Fruit fly (Drosophila melanogaster) whole organism, embryonic: ENCODE results near the gene CG17321.

Experiments used
- CG12391 ChIP-seq: fragments of 200-800 bp; sonication (Bioruptor generic); optimal IDR thresholded peaks from 3 replicates; lab custom pipeline; 2018; ENCODE audit warnings: missing biosample characterization, mild to moderate bottlenecking, missing genetic modification characterization, moderate library complexity
- CG12769 ChIP-seq: fragments of 200-800 bp; sonication (Bioruptor generic); optimal IDR thresholded peaks from 2 replicates; lab custom pipeline; 2019; ENCODE audit warnings: missing biosample characterization, mild to moderate bottlenecking, missing genetic modification characterization, moderate library complexity
- CG14860 ChIP-seq: fragments of 200-800 bp; sonication (Bioruptor generic); IDR thresholded peaks from 3 replicates; pipeline ENCODE4 v1.3.6; 2022; ENCODE audit warnings: missing biosample characterization, missing genetic modification characterization; ENCODE audit not compliant: partially characterized antibody
- CG18011 ChIP-seq: fragments of 200-800 bp; sonication (Bioruptor generic); optimal IDR thresholded peaks from 2 replicates; lab custom pipeline; 2017; ENCODE audit warnings: missing biosample characterization, missing genetic modification characterization, mild to moderate bottlenecking, moderate library complexity, missing genotype
- CG18262 ChIP-seq: fragments of 200-800 bp; optimal IDR thresholded peaks from 3 replicates; lab custom pipeline; 2019; ENCODE audit warnings: missing biosample characterization, mild to moderate bottlenecking, missing genetic modification characterization, moderate library complexity
- CG2678 ChIP-seq: fragments of 200-800 bp; sonication (Bioruptor generic); optimal IDR thresholded peaks from 3 replicates; lab custom pipeline; 2019; ENCODE audit warnings: missing biosample characterization, mild to moderate bottlenecking, missing genetic modification characterization, moderate library complexity
- CG30403 ChIP-seq: fragments of 200-800 bp; sonication (Bioruptor generic); optimal IDR thresholded peaks from 3 replicates; lab custom pipeline; 2016; ENCODE audit warnings: missing biosample characterization, missing genetic modification characterization
- CG4282 ChIP-seq: fragments of 200-800 bp; sonication (Bioruptor generic); optimal IDR thresholded peaks from 2 replicates; lab custom pipeline; 2016; ENCODE audit warnings: missing biosample characterization, missing genetic modification characterization
- CG4854 ChIP-seq: fragments of 200-800 bp; sonication (Bioruptor generic); optimal IDR thresholded peaks from 2 replicates; lab custom pipeline; 2016; ENCODE audit warnings: missing biosample characterization, missing genetic modification characterization, inconsistent platforms
- CG7556 ChIP-seq: fragments of 200-800 bp; sonication (Bioruptor generic); optimal IDR thresholded peaks from 2 replicates; lab custom pipeline; 2017; ENCODE audit warnings: missing biosample characterization, mild to moderate bottlenecking, missing genetic modification characterization
- CG7839 ChIP-seq: fragments of 200-800 bp; sonication (Bioruptor generic); optimal IDR thresholded peaks from 3 replicates; lab custom pipeline; 2018; ENCODE audit warnings: missing biosample characterization, mild to moderate bottlenecking, missing genetic modification characterization, moderate library complexity
- Camta ChIP-seq: fragments of 200-800 bp; sonication (Bioruptor generic); optimal IDR thresholded peaks from 2 replicates; lab custom pipeline; 2016; ENCODE audit warnings: missing biosample characterization, missing genetic modification characterization
- CoRest ChIP-seq: fragments of 200-800 bp; sonication (Bioruptor generic); optimal IDR thresholded peaks from 3 replicates; lab custom pipeline; 2018; ENCODE audit warnings: missing biosample characterization, mild to moderate bottlenecking, missing genetic modification characterization, moderate library complexity
- D ChIP-seq, 2 experiments: fragments of 200-800 bp in 1 of 2; fragments of >200 bp in 1 of 2; sonication (Bioruptor generic) in 1 of 2; optimal IDR thresholded peaks; 2 replicates in 1 of 2; 3 replicates in 1 of 2; lab custom pipeline; 2017; ENCODE audit warnings: mild to moderate bottlenecking in 1 of 2, missing biosample characterization in 1 of 2, missing genetic modification characterization in 1 of 2, missing genetic modification reagents in 1 of 2
- D19B ChIP-seq: fragments of 200-800 bp; sonication (Bioruptor generic); optimal IDR thresholded peaks from 2 replicates; lab custom pipeline; 2017; ENCODE audit warnings: missing biosample characterization, mild to moderate bottlenecking, missing genetic modification characterization
- HLH4C ChIP-seq: fragments of 200-800 bp; sonication (Bioruptor generic); IDR thresholded peaks from 3 replicates; pipeline ENCODE4 v1.3.6; 2022; ENCODE audit warnings: missing biosample characterization, missing genetic modification characterization; ENCODE audit not compliant: partially characterized antibody
- Hey ChIP-seq: fragments of 200-800 bp; sonication (Bioruptor generic); optimal IDR thresholded peaks from 3 replicates; lab custom pipeline; 2018; ENCODE audit warnings: missing biosample characterization, mild to moderate bottlenecking, missing genetic modification characterization
- Hmr ChIP-seq: fragments of 200-800 bp; sonication (Bioruptor generic); optimal IDR thresholded peaks from 3 replicates; lab custom pipeline; 2017; ENCODE audit warnings: mild to moderate bottlenecking, missing biosample characterization, missing genetic modification reagents, missing genetic modification characterization
- Hr51 ChIP-seq, 2 experiments: fragments of 200-800 bp; sonication (Bioruptor generic); optimal IDR thresholded peaks; 2 replicates in 1 of 2; 3 replicates in 1 of 2; lab custom pipeline; 2016 to 2018; ENCODE audit warnings: missing biosample characterization in 2 of 2, missing genetic modification characterization in 2 of 2, mild to moderate bottlenecking in 1 of 2, moderate library complexity in 1 of 2
- NC2β ChIP-seq: fragments of 200-800 bp; sonication (Bioruptor generic); optimal IDR thresholded peaks from 2 replicates; lab custom pipeline; 2016; ENCODE audit warnings: missing biosample characterization, missing genetic modification characterization
- Ptx1 ChIP-seq: fragments of 200-800 bp; sonication (Bioruptor generic); IDR thresholded peaks from 2 replicates; pipeline ENCODE4 v1.3.6; 2022; ENCODE audit warnings: missing biosample characterization, missing genetic modification characterization
- ac ChIP-seq: fragments of 200-800 bp; sonication (Bioruptor generic); optimal IDR thresholded peaks from 3 replicates; lab custom pipeline; 2017; ENCODE audit warnings: missing biosample characterization, mild to moderate bottlenecking, missing genetic modification characterization
- chif ChIP-seq, 2 experiments: fragments of 200-800 bp; sonication (Bioruptor generic); optimal IDR thresholded peaks; 3 replicates each; lab custom pipeline; 2016; ENCODE audit warnings: missing biosample characterization in 2 of 2, missing genetic modification characterization in 2 of 2
- chinmo ChIP-seq: fragments of 200-800 bp; sonication (Bioruptor generic); IDR thresholded peaks from 4 replicates; pipeline ENCODE4 v1.3.6; 2022; ENCODE audit warnings: missing biosample characterization, missing genetic modification characterization; ENCODE audit not compliant: partially characterized antibody
- crol ChIP-seq: fragments of 200-800 bp; sonication (Bioruptor generic); IDR thresholded peaks from 2 replicates; pipeline ENCODE4 v1.3.6; 2022; ENCODE audit warnings: missing biosample characterization, missing genetic modification characterization
- dmrt99B ChIP-seq: fragments of 200-800 bp; sonication (Bioruptor generic); optimal IDR thresholded peaks from 2 replicates; lab custom pipeline; 2018; ENCODE audit warnings: missing biosample characterization, mild to moderate bottlenecking, missing genetic modification characterization, moderate library complexity
- dpn ChIP-seq, 2 experiments: fragments of 200-800 bp; sonication (Bioruptor generic); optimal IDR thresholded peaks; 3 replicates each; lab custom pipeline; 2016; ENCODE audit warnings: missing biosample characterization in 2 of 2, missing genetic modification characterization in 2 of 2
- dysf ChIP-seq: fragments of 200-800 bp; sonication (Bioruptor generic); IDR thresholded peaks from 3 replicates; pipeline ENCODE4 v1.3.6; 2022; ENCODE audit warnings: missing biosample characterization, missing genetic modification characterization
- grau ChIP-seq: fragments of 200-800 bp; optimal IDR thresholded peaks from 3 replicates; lab custom pipeline; 2019; ENCODE audit warnings: missing biosample characterization, mild to moderate bottlenecking, missing genetic modification characterization, moderate library complexity
- gsb-n ChIP-seq: fragments of 200-800 bp; sonication (Bioruptor generic); optimal IDR thresholded peaks from 3 replicates; lab custom pipeline; 2018; ENCODE audit warnings: missing biosample characterization, mild to moderate bottlenecking, missing genetic modification characterization
- ind ChIP-seq: fragments of 200-800 bp; sonication (Bioruptor generic); optimal IDR thresholded peaks from 3 replicates; lab custom pipeline; 2016; ENCODE audit warnings: missing biosample characterization, missing genetic modification characterization
- klu ChIP-seq: fragments of 200-800 bp; sonication (Bioruptor generic); IDR thresholded peaks from 2 replicates; pipeline ENCODE4 v1.3.6; 2022; ENCODE audit warnings: missing biosample characterization, missing genetic modification characterization
- oc ChIP-seq: fragments of 200-800 bp; sonication (Bioruptor generic); optimal IDR thresholded peaks from 2 replicates; lab custom pipeline; 2018; ENCODE audit warnings: missing biosample characterization, mild to moderate bottlenecking, missing genetic modification characterization, moderate library complexity
- p53 ChIP-seq: fragments of 200-800 bp; sonication (Bioruptor generic); optimal IDR thresholded peaks from 2 replicates; lab custom pipeline; 2016; ENCODE audit warnings: missing biosample characterization, missing genetic modification characterization
- prd ChIP-seq, 3 experiments: fragments of >200 bp in 2 of 3; fragments of 200-800 bp in 1 of 3; sonication (Bioruptor generic) in 1 of 3; optimal IDR thresholded peaks in 2 of 3; IDR thresholded peaks in 1 of 3; 2 replicates in 2 of 3; 3 replicates in 1 of 3; pipeline versions ENCODE4 v1.3.6 to Lab custom; 2017 to 2022; ENCODE audit warnings: missing biosample characterization in 1 of 3, missing genetic modification characterization in 1 of 3
- pros ChIP-seq: fragments of 200-800 bp; sonication (Bioruptor generic); optimal IDR thresholded peaks from 3 replicates; lab custom pipeline; 2019; ENCODE audit warnings: missing biosample characterization, mild to moderate bottlenecking, missing genetic modification characterization, moderate library complexity
- repo ChIP-seq: fragments of 200-800 bp; sonication (Bioruptor generic); optimal IDR thresholded peaks from 2 replicates; lab custom pipeline; 2016; ENCODE audit warnings: missing biosample characterization, missing genetic modification characterization
- row ChIP-seq: fragments of 200-800 bp; sonication (Bioruptor generic); IDR thresholded peaks from 3 replicates; pipeline ENCODE4 v1.3.6; 2022; ENCODE audit warnings: missing biosample characterization, missing genetic modification characterization
- sens ChIP-seq: fragments of 200-800 bp; sonication (Bioruptor generic); peaks from one replicate; lab custom pipeline; 2016; ENCODE audit warnings: missing biosample characterization, missing genetic modification characterization
- sob ChIP-seq: fragments of 200-800 bp; sonication (Bioruptor generic); IDR thresholded peaks from 2 replicates; pipeline ENCODE4 v1.3.6; 2022; ENCODE audit warnings: missing biosample characterization, missing genetic modification characterization
- ssp ChIP-seq: fragments of 200-800 bp; sonication (Bioruptor generic); IDR thresholded peaks from 2 replicates; pipeline ENCODE4 v1.3.6; 2022; ENCODE audit warnings: missing biosample characterization, missing genetic modification characterization
- tio ChIP-seq: fragments of 200-800 bp; sonication (Bioruptor generic); optimal IDR thresholded peaks from 2 replicates; lab custom pipeline; 2017; ENCODE audit warnings: missing biosample characterization, missing genetic modification characterization, inconsistent platforms
- vvl ChIP-seq: fragments of 200-800 bp; sonication (Bioruptor generic); IDR thresholded peaks from 2 replicates; pipeline ENCODE4 v1.3.6; 2022; ENCODE audit warnings: missing biosample characterization, missing genetic modification characterization
- zfh1 ChIP-seq: fragments of 200-800 bp; sonication (Bioruptor generic); IDR thresholded peaks from 3 replicates; pipeline ENCODE4 v1.3.6; 2022; ENCODE audit warnings: missing biosample characterization, missing genetic modification characterization

Gene CG17321

DNA sequence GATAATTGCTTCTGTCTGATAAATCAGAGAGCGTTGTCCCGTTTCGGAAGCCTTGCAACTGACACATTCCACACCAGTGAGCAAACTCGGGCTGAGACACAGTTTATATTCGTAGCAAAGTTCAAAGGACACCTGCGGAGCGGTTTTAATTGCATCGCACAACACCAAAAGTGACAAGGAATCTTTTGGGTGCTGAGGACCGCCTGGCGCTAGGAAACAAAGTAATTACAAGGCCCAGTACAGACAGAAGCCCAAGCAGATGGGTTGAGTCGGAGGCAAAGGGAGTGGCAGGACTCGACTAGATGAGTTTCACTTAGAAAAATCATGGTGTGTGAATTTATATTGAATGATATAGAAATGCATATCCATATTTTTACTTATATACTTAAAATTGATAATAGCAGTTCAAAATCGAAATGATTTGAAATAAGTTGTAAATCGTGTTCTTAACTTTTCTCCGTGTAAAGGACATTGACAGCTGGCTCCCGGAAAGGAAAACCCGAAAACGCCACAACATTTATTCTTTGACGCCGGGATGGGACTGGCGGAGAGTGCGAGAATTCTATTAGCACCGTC is 36.1 kb upstream of the CG17321 start (continued):
- TF ChIP-seq sens (GFP tag; lab: Kevin White, UChicago) (peak; percentile 65), D (optimal IDR thresholded peaks at IDR 0.05; lab: Kevin White, UChicago) (no peak), D (GFP tag; optimal IDR thresholded peaks at IDR 0.05; lab: Kevin White, UChicago) (peak; percentile 10), CG30403 (GFP tag; lab: Kevin White, UChicago) (peak; percentile 31), dysf (GFP tag; lab: Robert Waterston, UW) (peak; percentile 24; the same call in 1 of the 3 replicates), chif (GFP tag; optimal IDR thresholded peaks at IDR 0.05; lab: Kevin White, UChicago) (peak in 1 of 2 experiments; percentile 10), sob (0 out of 2 replicates have a peak, but pooled peaks have one; percentile 10), row (peak; percentile 60; the same call in 2 of the 3 replicates), dmrt99B (peak; percentile 46), prd (optimal IDR thresholded peaks at IDR 0.05; lab: Kevin White, UChicago) (no peak), prd (GFP tag; IDR thresholded peaks at IDR 0.05; lab: Robert Waterston, UW) (peak; percentile 87), zfh1 (GFP tag; lab: Robert Waterston, UW) (peak; percentile 67), repo (GFP tag; lab: Kevin White, UChicago) (no peak), ind (GFP tag; lab: Kevin White, UChicago) (no peak), ac (GFP tag; lab: Kevin White, UChicago) (peak; percentile 4), Hmr (GFP tag; lab: Kevin White, UChicago) (peak; percentile 13), ssp (peak; percentile 28; the same call in 1 of the 2 replicates), tio (GFP tag; lab: Kevin White, UChicago) (no peak), vvl (GFP tag; lab: Robert Waterston, UW) (peak; percentile 16; the same call in 1 of the 2 replicates), CG12391 (tag; lab: Kevin White, UChicago) (peak; percentile 30)

dm6 chr2L:18809486-18809885 is 35.5 kb upstream of the CG17321 start:
- TF ChIP-seq oc (tag; lab: Kevin White, UChicago) = peak; percentile 17
- TF ChIP-seq Hey (tag; lab: Kevin White, UChicago) = peak; percentile 62
- no peak for TF ChIP-seq p53 (GFP tag; lab: Kevin White, UChicago)
- TF ChIP-seq pros (GFP tag; lab: Kevin White, UChicago) = peak; percentile 10
- TF ChIP-seq gsb-n = peak; percentile 67

DNA sequence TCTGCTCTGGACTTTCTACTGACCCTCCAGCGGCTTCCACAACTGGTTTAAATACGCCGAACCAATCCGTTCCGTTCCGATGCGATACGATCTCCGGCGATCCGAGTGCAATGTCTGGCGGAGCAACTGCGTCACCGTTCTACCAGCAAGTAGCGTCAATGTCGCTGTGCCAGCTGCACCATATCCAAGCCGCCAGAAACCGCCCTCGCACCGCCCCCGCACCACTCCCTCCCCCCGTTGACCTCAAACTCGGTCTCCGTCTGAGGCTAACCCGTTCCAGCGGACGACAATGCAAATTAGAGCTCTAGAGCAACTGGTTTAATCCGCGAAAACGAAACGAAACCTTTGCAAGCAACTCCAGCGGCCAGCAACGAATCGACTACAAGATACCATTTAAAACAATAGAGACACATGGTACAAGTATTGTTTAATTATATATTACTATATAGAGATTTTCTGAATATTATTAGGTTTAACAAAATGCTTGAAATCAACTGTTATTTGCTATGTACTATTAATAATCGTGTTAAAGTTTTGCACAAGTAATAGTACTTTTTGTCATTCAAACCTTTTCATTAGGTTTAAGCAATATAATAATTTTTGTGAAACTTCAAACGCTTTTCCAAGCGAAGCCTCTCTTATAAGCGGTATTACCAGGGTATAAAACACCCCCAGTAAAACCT is 33.9 kb upstream of the CG17321 start, which contains the start of the genes CG10570 and CG42502:
TSS of gene CG10570 (minus strand) at position 293 of the 683 bp plus-strand sequence.
TSS of gene CG42502 (minus strand) at position 293 of the 683 bp plus-strand sequence.
- TF ChIP-seq crol (GFP tag; lab: Robert Waterston, UW) = peak; percentile 50; the same call in 1 of the 2 replicates
- TF ChIP-seq chinmo = peak; percentile 70; the same call in 1 of the 4 replicates
- TF ChIP-seq dysf (GFP tag; lab: Robert Waterston, UW) = peak; percentile 48; the same call in 1 of the 3 replicates
- TF ChIP-seq klu = peak; percentile 32; the same call in 1 of the 2 replicates
- no peak for TF ChIP-seq CG18011 (GFP tag; lab: Kevin White, UChicago)
- peak; percentile 29 for TF ChIP-seq CG2678 (tag; lab: Kevin White, UChicago)
- no peak for TF ChIP-seq CG7556
- peak; percentile 71 for TF ChIP-seq D19B (GFP tag; lab: Kevin White, UChicago)
- TF ChIP-seq dpn (GFP tag; optimal IDR thresholded peaks at IDR 0.05; lab: Kevin White, UChicago) = no peak
- no peak for TF ChIP-seq NC2β (GFP tag; lab: Kevin White, UChicago)
- peak; percentile 21 for TF ChIP-seq grau (tag; lab: Kevin White, UChicago)
- peak in 1 of 2 experiments; percentile 11 for TF ChIP-seq Hr51 (GFP tag; optimal IDR thresholded peaks at IDR 0.05; lab: Kevin White, UChicago)
- TF ChIP-seq CG12769 (tag; lab: Kevin White, UChicago) = peak; percentile 20
- TF ChIP-seq HLH4C = peak; percentile 43; the same call in 2 of the 3 replicates
- no peak for TF ChIP-seq CG4854 (GFP tag; lab: Kevin White, UChicago)
- peak; percentile 7 for TF ChIP-seq CoRest (tag; lab: Kevin White, UChicago)
- 0 out of 2 replicates have a peak, but pooled peaks have one; percentile 25 for TF ChIP-seq Ptx1 (GFP tag; lab: Robert Waterston, UW)
- TF ChIP-seq CG4282 (GFP tag; lab: Kevin White, UChicago) = no peak
- TF ChIP-seq CG7839 (tag; lab: Kevin White, UChicago) = peak; percentile 5
- TF ChIP-seq CG14860 (GFP tag; lab: Robert Waterston, UW) = 0 out of 3 replicates have a peak, but pooled peaks have one; percentile 40
- peak; percentile 1 for TF ChIP-seq CG18262 (tag; lab: Kevin White, UChicago)
- TF ChIP-seq Camta (GFP tag; lab: Kevin White, UChicago) = no peak
